Fruit fly (Drosophila melanogaster): Measurements from ENCODE around the gene Wdr24.
A peak's percentile ranks its signal among the peaks of the same experiment; 100 is the strongest.

Wdr24 gene

DNA sequence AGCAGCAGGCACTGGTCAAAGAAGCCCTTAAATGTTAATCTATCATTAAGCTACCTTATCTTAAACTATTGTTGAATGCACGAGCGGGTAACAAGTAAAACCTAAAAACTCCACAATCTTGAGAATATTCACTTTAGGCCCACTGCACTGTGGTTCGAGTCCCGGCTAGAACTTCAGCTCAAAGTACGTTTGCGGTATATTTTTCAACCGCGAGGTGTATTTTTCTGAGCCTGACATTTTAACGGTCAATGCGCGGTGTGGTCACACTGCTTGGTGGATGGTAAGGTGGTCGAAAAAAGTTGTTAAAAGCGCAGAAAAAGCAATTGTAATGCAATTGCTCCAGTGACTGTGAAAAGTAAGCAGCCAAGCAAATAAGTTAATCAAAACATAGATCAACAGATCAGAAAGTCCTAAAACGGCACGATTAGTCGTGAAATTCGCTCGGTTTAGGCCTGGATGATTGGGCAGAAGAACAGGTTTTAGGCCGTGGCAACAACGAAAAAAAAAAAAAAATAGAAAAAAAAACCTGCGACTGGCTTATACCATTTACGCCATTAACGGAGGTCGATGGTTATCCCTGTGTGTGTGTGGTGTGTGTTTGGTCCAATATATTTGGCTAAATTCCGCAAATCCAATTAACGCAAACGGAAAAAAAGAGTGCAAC is 19.2 kb downstream of the Wdr24 start, which contains the start of gene Kul (continued):
- TF ChIP-seq tx (GFP tag; optimal IDR thresholded peaks at IDR 0.05) (no peak), CG31365 (tag; optimal IDR thresholded peaks at IDR 0.05) (no peak), CG10147 (GFP tag; optimal IDR thresholded peaks at IDR 0.05) (no peak), CG11560 (tag; IDR thresholded peaks at IDR 0.05) (no peak), onecut (GFP tag; IDR thresholded peaks at IDR 0.05) (no peak), CG8290 (GFP tag; optimal IDR thresholded peaks at IDR 0.05) (no peak), CG8290 (tag; optimal IDR thresholded peaks at IDR 0.05) (no peak), sob (GFP tag; IDR thresholded peaks at IDR 0.05) (peak; percentile 44), dpn (GFP tag; optimal IDR thresholded peaks at IDR 0.05) (peak; percentile 5 to 41), gt (GFP tag; IDR thresholded peaks at IDR 0.05) (no peak), repo (GFP tag; optimal IDR thresholded peaks at IDR 0.05) (no peak), mld (GFP tag; IDR thresholded peaks at IDR 0.05; ENCODE audit: partially characterized antibody) (no peak), NK7.1 (GFP tag; optimal IDR thresholded peaks at IDR 0.05) (no peak), sens-2 (GFP tag; IDR thresholded peaks at IDR 0.05) (no peak), CG11247 (GFP tag; IDR thresholded peaks at IDR 0.05) (no peak), Mad (GFP tag; optimal IDR thresholded peaks at IDR 0.05) (no peak), CG10366 (GFP tag; IDR thresholded peaks at IDR 0.05) (peak; percentile 23; the same call in 1 of the 2 replicates), fd96Cb (tag; optimal IDR thresholded peaks at IDR 0.05) (no peak), CG13775 (GFP tag; optimal IDR thresholded peaks at IDR 0.05) (no peak), nerfin-1 (tag; optimal IDR thresholded peaks at IDR 0.05) (no peak), Stat92E (GFP tag; optimal IDR thresholded peaks at IDR 0.05) (no peak), sqz (GFP tag; optimal IDR thresholded peaks at IDR 0.05) (peak; percentile 70), Pdp1 (GFP tag; optimal IDR thresholded peaks at IDR 0.05) (no peak), yki (optimal IDR thresholded peaks at IDR 0.05) (no peak), NC2β (GFP tag; optimal IDR thresholded peaks at IDR 0.05) (no peak), CoRest (tag; optimal IDR thresholded peaks at IDR 0.05) (peak; percentile 42), CG4707 (GFP tag; optimal IDR thresholded peaks at IDR 0.05) (peak; percentile 48), ac (GFP tag; optimal IDR thresholded peaks at IDR 0.05) (no peak), trem (tag; optimal IDR thresholded peaks at IDR 0.05) (peak; percentile 27), CG12155 (GFP tag; optimal IDR thresholded peaks at IDR 0.05) (peak; percentile 12), CG18619 (GFP tag; optimal IDR thresholded peaks at IDR 0.05) (peak; percentile 18), CG15073 (GFP tag; optimal IDR thresholded peaks at IDR 0.05) (no peak), Atf-2 (GFP tag; optimal IDR thresholded peaks at IDR 0.05) (no peak), ewg (GFP tag; optimal IDR thresholded peaks at IDR 0.05) (no peak), tin (GFP tag; optimal IDR thresholded peaks at IDR 0.05) (no peak), CG30020 (tag; optimal IDR thresholded peaks at IDR 0.05) (no peak), schlank (tag; optimal IDR thresholded peaks at IDR 0.05) (no peak), CG1647 (GFP tag; optimal IDR thresholded peaks at IDR 0.05) (no peak), CG15479 (GFP tag; optimal IDR thresholded peaks at IDR 0.05) (no peak), Ptx1 (GFP tag; IDR thresholded peaks at IDR 0.05) (peak; percentile 28; the same call in 1 of the 2 replicates), dan (GFP tag; IDR thresholded peaks at IDR 0.05) (no peak), vvl (GFP tag; IDR thresholded peaks at IDR 0.05) (0 out of 2 replicates have a peak, but pooled peaks have one; percentile 33), CG34224 (GFP tag; IDR thresholded peaks at IDR 0.05; ENCODE audit: partially characterized antibody) (peak; percentile 47; the same call in 1 of the 3 replicates), nau (GFP tag; optimal IDR thresholded peaks at IDR 0.05) (no peak), nom (GFP tag; optimal IDR thresholded peaks at IDR 0.05) (peak; percentile 91), cg (GFP tag; optimal IDR thresholded peaks at IDR 0.05) (no peak), CG11456 (GFP tag; IDR thresholded peaks at IDR 0.05) (0 out of 3 replicates have a peak, but pooled peaks have one; percentile 51), kni (GFP tag; optimal IDR thresholded peaks at IDR 0.05) (no peak), CG17361 (GFP tag; IDR thresholded peaks at IDR 0.05) (no peak), h (optimal IDR thresholded peaks at IDR 0.05) (no peak), ato (GFP tag; IDR thresholded peaks at IDR 0.05; ENCODE audit: partially characterized antibody) (peak; percentile 49; the same call in 1 of the 2 replicates)
